Fruit fly (Drosophila melanogaster): ENCODE measurements around the gene CG42553.

The CG42553 gene

dm6 chr3L:876087-876486 is 42.2 kb downstream of the CG42553 start:
- TF ChIP-seq dsf (GFP tag; optimal IDR thresholded peaks at IDR 0.05; ENCODE audit: borderline replicate concordance) (no peak), Hr83 (GFP tag; optimal IDR thresholded peaks at IDR 0.05; ENCODE audit: poor library complexity, severe bottlenecking) (peak; percentile 1)

dm6 chr3L:876656-877055 is 42.8 kb downstream of the CG42553 start:
- TF ChIP-seq br (GFP tag; optimal IDR thresholded peaks at IDR 0.05) (no peak), Rel (GFP tag; optimal IDR thresholded peaks at IDR 0.05) (no peak), Rel (tag; optimal IDR thresholded peaks at IDR 0.05) (peak; percentile 17), N (GFP tag; optimal IDR thresholded peaks at IDR 0.05) (no peak), pan (optimal IDR thresholded peaks at IDR 0.05) (no peak)

dm6 chr3L:880851-881250 is 47.0 kb downstream of the CG42553 start:
- TF ChIP-seq rgr (GFP tag; optimal IDR thresholded peaks at IDR 0.05) (no peak), foxo (GFP tag; optimal IDR thresholded peaks at IDR 0.05) (no peak), sage (GFP tag; optimal IDR thresholded peaks at IDR 0.05) (no peak), Dif (GFP tag; optimal IDR thresholded peaks at IDR 0.05; ENCODE audit: partially characterized antibody) (peak; percentile 96), tai (GFP tag; optimal IDR thresholded peaks at IDR 0.05) (no peak), dl (GFP tag; optimal IDR thresholded peaks at IDR 0.05; ENCODE audit: insufficient read depth in 1 of 2, partially characterized antibody in 2 of 2) (peak; percentile 78 to 91), GATAd (GFP tag; optimal IDR thresholded peaks at IDR 0.05) (no peak), ey (GFP tag; optimal IDR thresholded peaks at IDR 0.05) (no peak), pan (optimal IDR thresholded peaks at IDR 0.05) (no peak)

- TF ChIP-seq Vsx2 (GFP tag; optimal IDR thresholded peaks at IDR 0.05; ENCODE audit: partially characterized antibody) = no peak
- no peak for TF ChIP-seq Hr83 (GFP tag; optimal IDR thresholded peaks at IDR 0.05; ENCODE audit: poor library complexity, severe bottlenecking)
- TF ChIP-seq sage (GFP tag; optimal IDR thresholded peaks at IDR 0.05) = no peak
- no peak for TF ChIP-seq Jra (GFP tag; optimal IDR thresholded peaks at IDR 0.05)
- peak; percentile 77 to 82 for TF ChIP-seq dl (GFP tag; optimal IDR thresholded peaks at IDR 0.05; ENCODE audit: insufficient read depth in 1 of 2, partially characterized antibody in 2 of 2)
- no peak for TF ChIP-seq lola (GFP tag; optimal IDR thresholded peaks at IDR 0.05)
- TF ChIP-seq fru (GFP tag; optimal IDR thresholded peaks at IDR 0.05) = no peak
- TF ChIP-seq Dif (GFP tag; optimal IDR thresholded peaks at IDR 0.05; ENCODE audit: partially characterized antibody) = peak; percentile 83
- no peak for TF ChIP-seq sv (GFP tag; optimal IDR thresholded peaks at IDR 0.05)
- TF ChIP-seq rgr (GFP tag; optimal IDR thresholded peaks at IDR 0.05) = peak; percentile 31
- TF ChIP-seq Myc (optimal IDR thresholded peaks at IDR 0.05) = no peak
- peak; percentile 30 for TF ChIP-seq Hnf4 (GFP tag; optimal IDR thresholded peaks at IDR 0.05)
Observed at dm6 chr3L:881496-882235, 47.8 kb downstream of the CG42553 start, which contains the start of gene CG13907. Gene CG13907, minus strand, starts transcription at chr3L:882013.

dm6 chr3L:882236-882891 is 48.5 kb downstream of the CG42553 start:
- TF ChIP-seq br (GFP tag; optimal IDR thresholded peaks at IDR 0.05) = no peak
- no peak for TF ChIP-seq sage (GFP tag; optimal IDR thresholded peaks at IDR 0.05)
- TF ChIP-seq Dfd (GFP tag; optimal IDR thresholded peaks at IDR 0.05) = no peak
- no peak for TF ChIP-seq ey (GFP tag; optimal IDR thresholded peaks at IDR 0.05)
- no peak for TF ChIP-seq woc (GFP tag; optimal IDR thresholded peaks at IDR 0.05)
- TF ChIP-seq CG32264 (GFP tag; optimal IDR thresholded peaks at IDR 0.05) = no peak
- TF ChIP-seq Hr78 (GFP tag; optimal IDR thresholded peaks at IDR 0.05) = no peak

dm6 chr3L:882892-883255 is 49.0 kb downstream of the CG42553 start:
- TF ChIP-seq dmrt93B (GFP tag; optimal IDR thresholded peaks at IDR 0.05) = no peak
- no peak for TF ChIP-seq OdsH (GFP tag; optimal IDR thresholded peaks at IDR 0.05)
- TF ChIP-seq h (GFP tag; optimal IDR thresholded peaks at IDR 0.05) = no peak
- no peak for TF ChIP-seq sv (GFP tag; optimal IDR thresholded peaks at IDR 0.05)
- no peak for TF ChIP-seq fru (GFP tag; optimal IDR thresholded peaks at IDR 0.05)
- no peak for TF ChIP-seq ey (GFP tag; optimal IDR thresholded peaks at IDR 0.05)
- no peak for TF ChIP-seq woc (GFP tag; optimal IDR thresholded peaks at IDR 0.05)
- no peak for TF ChIP-seq usp (GFP tag; optimal IDR thresholded peaks at IDR 0.05)
- no peak for TF ChIP-seq Sp1 (GFP tag; optimal IDR thresholded peaks at IDR 0.05)
- TF ChIP-seq Vsx2 (GFP tag; optimal IDR thresholded peaks at IDR 0.05; ENCODE audit: partially characterized antibody) = no peak
- TF ChIP-seq CG9705 (GFP tag; optimal IDR thresholded peaks at IDR 0.05) = no peak
- no peak for TF ChIP-seq Jra (GFP tag; optimal IDR thresholded peaks at IDR 0.05)
- TF ChIP-seq jim (GFP tag; optimal IDR thresholded peaks at IDR 0.05) = no peak
- TF ChIP-seq br (GFP tag; optimal IDR thresholded peaks at IDR 0.05) = no peak
- no peak for TF ChIP-seq CG32264 (GFP tag; optimal IDR thresholded peaks at IDR 0.05)
- no peak for TF ChIP-seq Dfd (GFP tag; optimal IDR thresholded peaks at IDR 0.05)
- no peak for TF ChIP-seq tai (GFP tag; optimal IDR thresholded peaks at IDR 0.05)
- TF ChIP-seq dl (GFP tag; optimal IDR thresholded peaks at IDR 0.05; ENCODE audit: insufficient read depth in 1 of 2, partially characterized antibody in 2 of 2) = no peak
- TF ChIP-seq brk (GFP tag; optimal IDR thresholded peaks at IDR 0.05) = no peak

Measured in whole organism, wandering third instar larva.